Fruit fly (Drosophila melanogaster) whole organism, embryonic: ENCODE results near the gene Jhbp13.

Source experiments
- Ada2b ChIP-seq: fragments of 200-800 bp; sonication (Bioruptor generic); IDR thresholded peaks from 2 replicates; pipeline ENCODE4 v1.3.6; 2022; ENCODE audit warnings: missing biosample characterization, missing genetic modification characterization
- Antp ChIP-seq: fragments of 200-800 bp; sonication (Bioruptor generic); optimal IDR thresholded peaks from 3 replicates; lab custom pipeline; 2016; ENCODE audit warnings: missing biosample characterization, missing genetic modification characterization
- Atf3 ChIP-seq: fragments of 200-800 bp; sonication (Bioruptor generic); optimal IDR thresholded peaks from 3 replicates; lab custom pipeline; 2016; ENCODE audit warnings: missing biosample characterization, missing genetic modification characterization
- CG10431 ChIP-seq: fragments of 200-800 bp; sonication (Bioruptor generic); optimal IDR thresholded peaks from 3 replicates; lab custom pipeline; 2018; ENCODE audit warnings: missing biosample characterization, mild to moderate bottlenecking, missing genetic modification characterization
- CG10654 ChIP-seq: fragments of 200-800 bp; sonication (Bioruptor generic); optimal IDR thresholded peaks from 2 replicates; lab custom pipeline; 2016; ENCODE audit warnings: missing biosample characterization, missing genetic modification characterization
- CG15073 ChIP-seq: fragments of 200-800 bp; sonication (Bioruptor generic); optimal IDR thresholded peaks from 2 replicates; lab custom pipeline; 2016; ENCODE audit warnings: missing biosample characterization, missing genetic modification characterization
- CG15479 ChIP-seq: fragments of 200-800 bp; sonication (Bioruptor generic); optimal IDR thresholded peaks from 3 replicates; lab custom pipeline; 2019; ENCODE audit warnings: missing biosample characterization, mild to moderate bottlenecking, missing genetic modification characterization, moderate library complexity
- CG15601 ChIP-seq: fragments of 200-800 bp; sonication (Bioruptor generic); optimal IDR thresholded peaks from 3 replicates; lab custom pipeline; 2019; ENCODE audit warnings: missing biosample characterization, mild to moderate bottlenecking, missing genetic modification characterization, moderate library complexity
- CG16779 ChIP-seq: fragments of 200-800 bp; sonication (Bioruptor generic); IDR thresholded peaks from 2 replicates; pipeline ENCODE4 v1.3.6; 2022; ENCODE audit warnings: missing biosample characterization, missing genetic modification characterization
- CG16813 ChIP-seq: fragments of 200-800 bp; sonication (Bioruptor generic); IDR thresholded peaks from 3 replicates; pipeline ENCODE4 v1.3.6; 2022; ENCODE audit warnings: missing biosample characterization, missing genetic modification characterization; ENCODE audit not compliant: partially characterized antibody
- CG16863 ChIP-seq: fragments of 200-800 bp; sonication (Bioruptor generic); optimal IDR thresholded peaks from 3 replicates; lab custom pipeline; 2016; ENCODE audit warnings: missing biosample characterization, missing genetic modification characterization
- CG17328 ChIP-seq: fragments of 200-800 bp; sonication (Bioruptor generic); IDR thresholded peaks from 2 replicates; pipeline ENCODE4 v1.3.6; 2022; ENCODE audit warnings: missing biosample characterization, missing genetic modification characterization
- CG17802 ChIP-seq: fragments of 200-800 bp; sonication (Bioruptor generic); optimal IDR thresholded peaks from 2 replicates; lab custom pipeline; 2018; ENCODE audit warnings: missing biosample characterization, mild to moderate bottlenecking, missing genetic modification characterization, moderate library complexity
- CG2116 ChIP-seq: fragments of 200-800 bp; sonication (Bioruptor generic); optimal IDR thresholded peaks from 3 replicates; lab custom pipeline; 2018; ENCODE audit warnings: missing biosample characterization, mild to moderate bottlenecking, missing genetic modification characterization
- CG2120 ChIP-seq: fragments of 200-800 bp; sonication (Bioruptor generic); optimal IDR thresholded peaks from 3 replicates; lab custom pipeline; 2016; ENCODE audit warnings: missing biosample characterization, missing genetic modification characterization
- CG2678 ChIP-seq: fragments of 200-800 bp; sonication (Bioruptor generic); optimal IDR thresholded peaks from 3 replicates; lab custom pipeline; 2019; ENCODE audit warnings: missing biosample characterization, mild to moderate bottlenecking, missing genetic modification characterization, moderate library complexity
- CG6689 ChIP-seq: fragments of 200-800 bp; sonication (Bioruptor generic); IDR thresholded peaks from 2 replicates; pipeline ENCODE4 v1.3.6; 2022; ENCODE audit warnings: missing biosample characterization, missing genetic modification characterization
- CG6791 ChIP-seq: fragments of 200-800 bp; sonication (Bioruptor generic); IDR thresholded peaks from 3 replicates; pipeline ENCODE4 v1.3.6; 2022; ENCODE audit warnings: missing biosample characterization, missing genetic modification characterization; ENCODE audit not compliant: partially characterized antibody
- CG7839 ChIP-seq: fragments of 200-800 bp; sonication (Bioruptor generic); optimal IDR thresholded peaks from 3 replicates; lab custom pipeline; 2018; ENCODE audit warnings: missing biosample characterization, mild to moderate bottlenecking, missing genetic modification characterization, moderate library complexity
- CG8290 ChIP-seq, 3 experiments: fragments of 200-800 bp; sonication (Bioruptor generic); optimal IDR thresholded peaks; 2 replicates each; lab custom pipeline; 2016 to 2019; ENCODE audit warnings: missing biosample characterization in 3 of 3, missing genetic modification characterization in 3 of 3, mild to moderate bottlenecking in 2 of 3, moderate library complexity in 1 of 3
- CG8765 ChIP-seq: fragments of 200-800 bp; sonication (Bioruptor generic); IDR thresholded peaks from 2 replicates; pipeline ENCODE4 v1.3.6; 2022; ENCODE audit warnings: missing biosample characterization, missing genetic modification characterization
- CG9932 ChIP-seq: fragments of 200-800 bp; sonication (Bioruptor generic); IDR thresholded peaks from 2 replicates; pipeline ENCODE4 v1.3.6; 2022; ENCODE audit warnings: missing biosample characterization, missing genetic modification characterization
- CHES-1-like ChIP-seq: fragments of 200-800 bp; sonication (Bioruptor generic); optimal IDR thresholded peaks from 2 replicates; lab custom pipeline; 2016; ENCODE audit warnings: missing biosample characterization, missing genetic modification characterization
- D19B ChIP-seq: fragments of 200-800 bp; sonication (Bioruptor generic); optimal IDR thresholded peaks from 2 replicates; lab custom pipeline; 2017; ENCODE audit warnings: missing biosample characterization, mild to moderate bottlenecking, missing genetic modification characterization
- Eip74EF ChIP-seq, 2 experiments: fragments of 200-800 bp in 1 of 2; fragments of >200 bp in 1 of 2; sonication (Bioruptor generic) in 1 of 2; optimal IDR thresholded peaks; 2 replicates each; lab custom pipeline; 2017 to 2019; ENCODE audit warnings: missing biosample characterization in 2 of 2, missing genetic modification characterization in 2 of 2, mild to moderate bottlenecking in 1 of 2, moderate library complexity in 1 of 2
- Gsc ChIP-seq: fragments of 200-800 bp; sonication (Bioruptor generic); IDR thresholded peaks from 2 replicates; pipeline ENCODE4 v1.3.6; 2022; ENCODE audit warnings: missing biosample characterization, missing genetic modification characterization
- H2.0 ChIP-seq: fragments of 200-800 bp; sonication (Bioruptor generic); IDR thresholded peaks from 2 replicates; pipeline ENCODE4 v1.3.6; 2022; ENCODE audit warnings: missing biosample characterization, missing genetic modification characterization
- HLH3B ChIP-seq: fragments of 200-800 bp; sonication (Bioruptor generic); IDR thresholded peaks from 2 replicates; pipeline ENCODE4 v1.3.6; 2022; ENCODE audit warnings: missing biosample characterization, missing genetic modification characterization
- Hr78 ChIP-seq, 2 experiments: fragments of 200-800 bp in 1 of 2; fragments of >200 bp in 1 of 2; sonication (Bioruptor generic) in 1 of 2; optimal IDR thresholded peaks; 2 replicates each; lab custom pipeline; 2017 to 2019; ENCODE audit warnings: missing biosample characterization in 2 of 2, missing genetic modification characterization in 2 of 2, mild to moderate bottlenecking in 1 of 2, moderate library complexity in 1 of 2
- Nf-YA ChIP-seq: fragments of 200-800 bp; sonication (Bioruptor generic); IDR thresholded peaks from 2 replicates; pipeline ENCODE4 v1.3.6; 2022; ENCODE audit warnings: missing biosample characterization, missing genetic modification characterization
- Side ChIP-seq: fragments of 200-800 bp; sonication (Bioruptor generic); optimal IDR thresholded peaks from 2 replicates; lab custom pipeline; 2016; ENCODE audit warnings: missing biosample characterization, missing genetic modification characterization
- Sox102F ChIP-seq: fragments of 200-800 bp; sonication (Bioruptor generic); optimal IDR thresholded peaks from 2 replicates; lab custom pipeline; 2018; ENCODE audit warnings: missing biosample characterization, mild to moderate bottlenecking, missing genetic modification characterization, moderate library complexity
- TFAM ChIP-seq: fragments of 200-800 bp; sonication (Bioruptor generic); optimal IDR thresholded peaks from 2 replicates; lab custom pipeline; 2017; ENCODE audit warnings: missing biosample characterization, missing genetic modification characterization, inconsistent platforms
- Trl ChIP-seq, 3 experiments: fragments of >200 bp in 2 of 3; fragments of 200-800 bp in 1 of 3; sonication (Bioruptor generic) in 1 of 3; optimal IDR thresholded peaks; 2 replicates in 1 of 3; 3 replicates in 2 of 3; lab custom pipeline; 2016 to 2017; ENCODE audit warnings: missing biosample characterization in 1 of 3, missing genetic modification characterization in 1 of 3
- ab ChIP-seq: fragments of 200-800 bp; sonication (Bioruptor generic); optimal IDR thresholded peaks from 2 replicates; lab custom pipeline; 2016; ENCODE audit warnings: missing biosample characterization, missing genetic modification characterization
- aop ChIP-seq: fragments of 200-800 bp; sonication (Bioruptor generic); IDR thresholded peaks from 2 replicates; pipeline ENCODE4 v1.3.6; 2022; ENCODE audit warnings: missing biosample characterization, missing genetic modification characterization
- az2 ChIP-seq: fragments of 200-800 bp; sonication (Bioruptor generic); optimal IDR thresholded peaks from 3 replicates; lab custom pipeline; 2016; ENCODE audit warnings: missing biosample characterization, missing genetic modification characterization
- btn ChIP-seq: fragments of 200-800 bp; sonication (Bioruptor generic); optimal IDR thresholded peaks from 2 replicates; lab custom pipeline; 2016; ENCODE audit warnings: missing biosample characterization, missing genetic modification characterization
- crp ChIP-seq, 2 experiments: fragments of 200-800 bp; sonication (Bioruptor generic); optimal IDR thresholded peaks; 2 replicates in 1 of 2; 3 replicates in 1 of 2; lab custom pipeline; 2017; ENCODE audit warnings: missing biosample characterization in 2 of 2, missing genetic modification characterization in 2 of 2, mild to moderate bottlenecking in 1 of 2, moderate library complexity in 1 of 2
- eve ChIP-seq, 2 experiments: fragments of >200 bp; optimal IDR thresholded peaks; 2 replicates each; lab custom pipeline; 2017; ENCODE audit warnings: missing biosample characterization in 2 of 2, missing genetic modification characterization in 2 of 2
- fu2 ChIP-seq: fragments of 200-800 bp; sonication (Bioruptor generic); optimal IDR thresholded peaks from 2 replicates; lab custom pipeline; 2016; ENCODE audit warnings: missing biosample characterization, missing genetic modification characterization
- gcm ChIP-seq: fragments of 200-800 bp; sonication (Bioruptor generic); optimal IDR thresholded peaks from 2 replicates; lab custom pipeline; 2019; ENCODE audit warnings: missing biosample characterization, mild to moderate bottlenecking, missing genetic modification characterization, moderate library complexity
- grn ChIP-seq: fragments of 200-800 bp; sonication (Bioruptor generic); optimal IDR thresholded peaks from 3 replicates; lab custom pipeline; 2017; ENCODE audit warnings: missing biosample characterization, missing genetic modification characterization
- ken ChIP-seq: fragments of 200-800 bp; sonication (Bioruptor generic); IDR thresholded peaks from 3 replicates; pipeline ENCODE4 v1.3.6; 2022; ENCODE audit warnings: missing biosample characterization, missing genetic modification characterization
- row ChIP-seq: fragments of 200-800 bp; sonication (Bioruptor generic); IDR thresholded peaks from 3 replicates; pipeline ENCODE4 v1.3.6; 2022; ENCODE audit warnings: missing biosample characterization, missing genetic modification characterization
- sc ChIP-seq, 3 experiments: fragments of >200 bp in 2 of 3; fragments of 200-800 bp in 1 of 3; sonication (Bioruptor generic) in 1 of 3; optimal IDR thresholded peaks; 2 replicates in 2 of 3; 3 replicates in 1 of 3; lab custom pipeline; 2017; ENCODE audit warnings: mild to moderate bottlenecking in 1 of 3, missing biosample characterization in 1 of 3, missing genetic modification characterization in 1 of 3, missing genetic modification reagents in 1 of 3
- seq ChIP-seq: fragments of 200-800 bp; sonication (Bioruptor generic); IDR thresholded peaks from 2 replicates; pipeline ENCODE4 v1.3.6; 2022; ENCODE audit warnings: missing biosample characterization, missing genetic modification characterization
- sisA ChIP-seq: fragments of 200-800 bp; sonication (Bioruptor generic); IDR thresholded peaks from 2 replicates; pipeline ENCODE4 v1.3.6; 2022; ENCODE audit warnings: missing biosample characterization, missing genetic modification characterization
- sr ChIP-seq: fragments of 200-800 bp; sonication (Bioruptor generic); IDR thresholded peaks from 3 replicates; pipeline ENCODE4 v1.3.6; 2022; ENCODE audit warnings: missing biosample characterization, missing genetic modification characterization
- usp ChIP-seq: fragments of >200 bp; optimal IDR thresholded peaks from 2 replicates; lab custom pipeline; 2017; ENCODE audit warnings: missing biosample characterization, missing genetic modification characterization

Jhbp13 gene

dm6 chr2L:13286456-13286855 lies 46.7 kb downstream of the Jhbp13 start, which contains the start of the genes Drep4 and Uvrag (continued):
- no peak for TF ChIP-seq CG16863 (GFP tag; lab: Kevin White, UChicago)
- TF ChIP-seq CG7839 (tag; lab: Kevin White, UChicago): no peak
- no peak for TF ChIP-seq H2.0 (GFP tag; lab: Robert Waterston, UW)
- 0 out of 2 replicates have a peak, but pooled peaks have one; percentile 16 for TF ChIP-seq HLH3B (GFP tag; lab: Robert Waterston, UW)
- TF ChIP-seq fu2 (GFP tag; lab: Kevin White, UChicago): no peak
- TF ChIP-seq CG15479 (GFP tag; lab: Kevin White, UChicago): no peak
- TF ChIP-seq ab (GFP tag; lab: Kevin White, UChicago): no peak
- no peak for TF ChIP-seq CG17328 (GFP tag; lab: Robert Waterston, UW)
- TF ChIP-seq CG16813 (GFP tag; lab: Robert Waterston, UW): no peak
- peak; percentile 64 for TF ChIP-seq Sox102F (GFP tag; lab: Kevin White, UChicago)
- no peak for TF ChIP-seq Eip74EF (GFP tag; optimal IDR thresholded peaks at IDR 0.05; lab: Kevin White, UChicago)
- TF ChIP-seq CG10654 (GFP tag; lab: Kevin White, UChicago): peak; percentile 30
- no peak for TF ChIP-seq Hr78 (GFP tag; optimal IDR thresholded peaks at IDR 0.05; lab: Kevin White, UChicago)
- no peak for TF ChIP-seq aop (GFP tag; lab: Robert Waterston, UW)
- TF ChIP-seq Side: no peak
- TF ChIP-seq CG17802: no peak
- no peak for TF ChIP-seq TFAM (GFP tag; lab: Kevin White, UChicago)
- TF ChIP-seq CG2678 (tag; lab: Kevin White, UChicago): no peak
- TF ChIP-seq CG6791: no peak
- no peak for TF ChIP-seq usp (GFP tag; lab: Kevin White, UChicago)
- TF ChIP-seq seq: no peak
- no peak for TF ChIP-seq sr
- TF ChIP-seq CG6689 (GFP tag; lab: Robert Waterston, UW): peak; percentile 31; the same call in 1 of the 2 replicates
- no peak for TF ChIP-seq CG8765 (GFP tag; lab: Robert Waterston, UW)
- no peak for TF ChIP-seq Antp
- TF ChIP-seq btn (GFP tag; lab: Kevin White, UChicago): no peak
- 0 out of 3 replicates have a peak, but pooled peaks have one; percentile 34 for TF ChIP-seq ken
- no peak for TF ChIP-seq eve (GFP tag; optimal IDR thresholded peaks at IDR 0.05; lab: Kevin White, UChicago)
- peak; percentile 60 for TF ChIP-seq az2 (GFP tag; lab: Kevin White, UChicago)
- no peak for TF ChIP-seq CG16779 (GFP tag; lab: Robert Waterston, UW)
- peak; percentile 26 for TF ChIP-seq CG10431 (GFP tag; lab: Kevin White, UChicago)
- TF ChIP-seq CG2116 (GFP tag; lab: Kevin White, UChicago): peak; percentile 57
- TF ChIP-seq grn: no peak
- peak; percentile 55 for TF ChIP-seq CG2120 (GFP tag; lab: Kevin White, UChicago)
- TF ChIP-seq Ada2b (GFP tag; lab: Robert Waterston, UW): no peak; the same call in 1 of the 2 replicates
- TF ChIP-seq Nf-YA (GFP tag; lab: Robert Waterston, UW): no peak
- peak; percentile 26 for TF ChIP-seq CHES-1-like (GFP tag; lab: Kevin White, UChicago)
- no peak for TF ChIP-seq sisA (GFP tag; lab: Robert Waterston, UW)
- peak; percentile 90 for TF ChIP-seq row (GFP tag; lab: Robert Waterston, UW)
- no peak for TF ChIP-seq Atf3 (GFP tag; lab: Kevin White, UChicago)
- no peak for TF ChIP-seq sc (optimal IDR thresholded peaks at IDR 0.05; lab: Kevin White, UChicago)
- no peak for TF ChIP-seq sc (GFP tag; optimal IDR thresholded peaks at IDR 0.05; lab: Kevin White, UChicago)
- no peak for TF ChIP-seq Gsc (GFP tag; lab: Robert Waterston, UW)
- TF ChIP-seq CG8290 (GFP tag; optimal IDR thresholded peaks at IDR 0.05; lab: Kevin White, UChicago): peak; percentile 32
- TF ChIP-seq CG8290 (tag; optimal IDR thresholded peaks at IDR 0.05; lab: Kevin White, UChicago): no peak
- no peak for TF ChIP-seq Trl (optimal IDR thresholded peaks at IDR 0.05; lab: Kevin White, UChicago)
- TF ChIP-seq Trl (GFP tag; optimal IDR thresholded peaks at IDR 0.05; lab: Kevin White, UChicago): no peak
- TF ChIP-seq CG9932 (GFP tag; lab: Robert Waterston, UW): peak; percentile 86
- peak; percentile 18 for TF ChIP-seq D19B (GFP tag; lab: Kevin White, UChicago)
- TF ChIP-seq CG15601: peak; percentile 87
- TF ChIP-seq CG15073: no peak
- no peak for TF ChIP-seq gcm (GFP tag; lab: Kevin White, UChicago)
- peak; percentile 68 to 91 for TF ChIP-seq crp (GFP tag; optimal IDR thresholded peaks at IDR 0.05; lab: Kevin White, UChicago)
